Fruit fly (Drosophila melanogaster): Measurements from ENCODE around the gene Mrp5.

Mrp5 gene

dm6 chr3R:19908863-19909343, 33.4 kb upstream of the Mrp5 start:
- peak; percentile 77 for TF ChIP-seq CG6276 (GFP tag; optimal IDR thresholded peaks at IDR 0.05)
- peak; percentile 82 for TF ChIP-seq CG10631 (GFP tag; optimal IDR thresholded peaks at IDR 0.05)
- TF ChIP-seq CG34406 (GFP tag; optimal IDR thresholded peaks at IDR 0.05): peak; percentile 85
- peak; percentile 84 for TF ChIP-seq achi (GFP tag; optimal IDR thresholded peaks at IDR 0.05)
- TF ChIP-seq dac (GFP tag; optimal IDR thresholded peaks at IDR 0.05): peak; percentile 67
- peak; percentile 95 for TF ChIP-seq svp (GFP tag)
- no peak for TF ChIP-seq CG9139 (GFP tag; optimal IDR thresholded peaks at IDR 0.05)
- TF ChIP-seq topi (GFP tag; optimal IDR thresholded peaks at IDR 0.05): peak; percentile 81
- TF ChIP-seq CG6808 (GFP tag; optimal IDR thresholded peaks at IDR 0.05): peak; percentile 53
- TF ChIP-seq CG31627 (GFP tag; optimal IDR thresholded peaks at IDR 0.05): peak; percentile 86
- peak; percentile 42 for TF ChIP-seq Blimp-1 (GFP tag; optimal IDR thresholded peaks at IDR 0.05)
- TF ChIP-seq fkh (GFP tag; optimal IDR thresholded peaks at IDR 0.05): peak; percentile 14
- peak; percentile 81 for TF ChIP-seq cyc (GFP tag; optimal IDR thresholded peaks at IDR 0.05)
- peak; percentile 90 for TF ChIP-seq eg (GFP tag; IDR thresholded peaks at IDR 0.05)
- peak; percentile 82 for TF ChIP-seq vri (GFP tag; optimal IDR thresholded peaks at IDR 0.05)
- TF ChIP-seq esn (GFP tag; optimal IDR thresholded peaks at IDR 0.05): peak; percentile 89
- TF ChIP-seq Eip93F (GFP tag; optimal IDR thresholded peaks at IDR 0.05): no peak
- peak; percentile 79 for TF ChIP-seq Eip75B (GFP tag; optimal IDR thresholded peaks at IDR 0.05)
- peak; percentile 81 for TF ChIP-seq CG8632 (GFP tag; optimal IDR thresholded peaks at IDR 0.05)
- peak; percentile 73 for TF ChIP-seq Lpt (GFP tag; optimal IDR thresholded peaks at IDR 0.05)
- no peak for TF ChIP-seq Hr38 (GFP tag; optimal IDR thresholded peaks at IDR 0.05)
- peak; percentile 52 for TF ChIP-seq CG3032 (tag; optimal IDR thresholded peaks at IDR 0.05)
- peak; percentile 68 for TF ChIP-seq salr (GFP tag; optimal IDR thresholded peaks at IDR 0.05)
- peak; percentile 89 for TF ChIP-seq CG6792 (GFP tag; optimal IDR thresholded peaks at IDR 0.05)
- TF ChIP-seq Sox15 (GFP tag; optimal IDR thresholded peaks at IDR 0.05): peak; percentile 88
- peak in 1 of 2 experiments; percentile 42 for TF ChIP-seq ss (GFP tag; optimal IDR thresholded peaks at IDR 0.05)
- TF ChIP-seq Gug (GFP tag; IDR thresholded peaks at IDR 0.05): peak; percentile 70
- peak; percentile 74 for TF ChIP-seq CG11762 (GFP tag; optimal IDR thresholded peaks at IDR 0.05; ENCODE audit: insufficient read depth)
- peak; percentile 82 for TF ChIP-seq CG11902 (GFP tag; optimal IDR thresholded peaks at IDR 0.05)
- TF ChIP-seq spab (GFP tag; optimal IDR thresholded peaks at IDR 0.05): peak; percentile 54
- TF ChIP-seq CG1621 (tag; optimal IDR thresholded peaks at IDR 0.05): peak; percentile 82
- peak; percentile 86 for TF ChIP-seq Hr4 (GFP tag; optimal IDR thresholded peaks at IDR 0.05)
- TF ChIP-seq CG15336 (GFP tag; IDR thresholded peaks at IDR 0.05): peak; percentile 87
- TF ChIP-seq fd59A (GFP tag; optimal IDR thresholded peaks at IDR 0.05): peak; percentile 59
- TF ChIP-seq CG8119 (GFP tag; IDR thresholded peaks at IDR 0.05): peak; percentile 80
- TF ChIP-seq CG6854 (GFP tag; optimal IDR thresholded peaks at IDR 0.05): peak; percentile 30
- peak; percentile 65 for TF ChIP-seq fd85E (GFP tag; optimal IDR thresholded peaks at IDR 0.05)
- TF ChIP-seq Eip78C (GFP tag): peak; percentile 95
- peak; percentile 63 for TF ChIP-seq CG4318 (GFP tag; optimal IDR thresholded peaks at IDR 0.05)
- TF ChIP-seq OdsH (GFP tag; optimal IDR thresholded peaks at IDR 0.05): peak; percentile 87
- peak; percentile 88 for TF ChIP-seq Hr39 (GFP tag; optimal IDR thresholded peaks at IDR 0.05)
- peak; percentile 87 for TF ChIP-seq Sox102F (GFP tag; optimal IDR thresholded peaks at IDR 0.05)
- peak; percentile 51 for TF ChIP-seq dsx (GFP tag; optimal IDR thresholded peaks at IDR 0.05; ENCODE audit: poor library complexity, severe bottlenecking)
- TF ChIP-seq CG6163 (GFP tag; IDR thresholded peaks at IDR 0.05): peak; percentile 90
- peak; percentile 77 for TF ChIP-seq CG10669 (GFP tag; optimal IDR thresholded peaks at IDR 0.05)
- TF ChIP-seq CG7368 (GFP tag; optimal IDR thresholded peaks at IDR 0.05): peak; percentile 80
- peak; percentile 74 for TF ChIP-seq CG8319 (GFP tag; optimal IDR thresholded peaks at IDR 0.05)
- TF ChIP-seq Sox14 (GFP tag; optimal IDR thresholded peaks at IDR 0.05): peak; percentile 92
- TF ChIP-seq Met (GFP tag; optimal IDR thresholded peaks at IDR 0.05): peak; percentile 71
- TF ChIP-seq Smox (GFP tag; optimal IDR thresholded peaks at IDR 0.05): peak; percentile 86
- TF ChIP-seq CG11294 (GFP tag; IDR thresholded peaks at IDR 0.05): peak; percentile 51; the same call in 1 of the 2 replicates
- peak; percentile 86 for TF ChIP-seq acj6 (GFP tag; optimal IDR thresholded peaks at IDR 0.05)
